Worm (Caenorhabditis elegans) whole organism, L1 larva: ENCODE measurements around the gene skr-12.
A peak's percentile ranks its signal among the peaks of the same experiment; 100 is the strongest.

ENCODE experiments used
- C04F5.9 ChIP-seq: sonication (generic microtip); optimal IDR thresholded peaks from 2 replicates; lab custom pipeline; 2016; ENCODE audit warnings: missing genetic modification characterization, missing compliant biosample characterization
- aha-1 ChIP-seq: fragments of 150-350 bp; optimal IDR thresholded peaks from 2 replicates; lab custom pipeline; 2014; ENCODE audit warnings: missing biosample characterization, missing genetic modification characterization
- ama-1 ChIP-seq: fragments of 150-350 bp; optimal IDR thresholded peaks from 2 replicates; lab custom pipeline; 2014
- blmp-1 ChIP-seq: fragments of 150-350 bp; optimal IDR thresholded peaks from 2 replicates; lab custom pipeline; 2014; ENCODE audit warnings: missing biosample characterization, missing genetic modification characterization
- ceh-8 ChIP-seq: fragments of 200-800 bp; sonication (Bioruptor generic); optimal IDR thresholded peaks from 2 replicates; lab custom pipeline; 2018; ENCODE audit warnings: mild to moderate bottlenecking, missing genetic modification characterization, moderate library complexity, missing compliant biosample characterization
- ceh-82 ChIP-seq, 3 experiments: fragments of 150-350 bp in 1 of 3; sonication (generic microtip) in 2 of 3; optimal IDR thresholded peaks; 2 replicates each; lab custom pipeline; 2014 to 2017; ENCODE audit warnings: missing biosample characterization in 3 of 3, missing genetic modification characterization in 3 of 3
- ceh-88 ChIP-seq: fragments of 200-800 bp; sonication (Bioruptor generic); IDR thresholded peaks from 2 replicates; pipeline ENCODE4 v1.3.6; 2022; ENCODE audit warnings: missing genetic modification characterization, missing compliant biosample characterization
- ceh-90 ChIP-seq: sonication (generic microtip); optimal IDR thresholded peaks from 2 replicates; lab custom pipeline; 2016; ENCODE audit warnings: missing genetic modification characterization, missing compliant biosample characterization
- dsc-1 ChIP-seq: sonication (generic microtip); optimal IDR thresholded peaks from 2 replicates; lab custom pipeline; 2016; ENCODE audit warnings: mild to moderate bottlenecking, missing genetic modification characterization, missing compliant biosample characterization
- efl-1 ChIP-seq, 4 experiments: fragments of 150-350 bp; optimal IDR thresholded peaks in 3 of 4; peaks in 1 of 4; 1 replicate in 1 of 4; 2 replicates in 3 of 4; lab custom pipeline; 2014; ENCODE audit warnings: missing biosample characterization in 2 of 4, missing genetic modification characterization in 2 of 4, missing genetic modification reagents in 2 of 4
- egl-13 ChIP-seq: sonication (generic microtip); optimal IDR thresholded peaks from 2 replicates; lab custom pipeline; 2016; ENCODE audit warnings: missing genotype, missing genetic modification reagents, missing genetic modification characterization, missing compliant biosample characterization
- elt-2 ChIP-seq: sonication (generic microtip); optimal IDR thresholded peaks from 2 replicates; lab custom pipeline; 2016; ENCODE audit warnings: missing genetic modification characterization, mild to moderate bottlenecking, inconsistent platforms, missing compliant biosample characterization, missing genetic modification reagents
- fkh-4 ChIP-seq: sonication (generic microtip); optimal IDR thresholded peaks from 2 replicates; lab custom pipeline; 2016; ENCODE audit warnings: missing compliant biosample characterization, missing genetic modification characterization, borderline replicate concordance
- fos-1 ChIP-seq: fragments of 150-350 bp; optimal IDR thresholded peaks from 2 replicates; lab custom pipeline; 2014; ENCODE audit warnings: missing biosample characterization, missing genetic modification characterization
- grh-1 ChIP-seq: fragments of 200-800 bp; sonication (Bioruptor generic); IDR thresholded peaks from 2 replicates; pipeline ENCODE4 v1.3.6; 2022; ENCODE audit warnings: missing genetic modification reagents, missing genetic modification characterization, missing compliant biosample characterization
- hlh-4 ChIP-seq: sonication (generic microtip); optimal IDR thresholded peaks from 2 replicates; lab custom pipeline; 2016; ENCODE audit warnings: mild to moderate bottlenecking, missing genetic modification characterization, missing compliant biosample characterization
- irx-1 ChIP-seq: sonication (generic microtip); optimal IDR thresholded peaks from 2 replicates; lab custom pipeline; 2016; ENCODE audit warnings: missing genetic modification characterization, missing compliant biosample characterization
- lin-14 ChIP-seq: fragments of 200-800 bp; sonication (Bioruptor generic); optimal IDR thresholded peaks from 2 replicates; lab custom pipeline; 2018; ENCODE audit warnings: mild to moderate bottlenecking, missing genetic modification characterization, moderate library complexity, missing compliant biosample characterization
- lin-39 ChIP-seq: fragments of 150-350 bp; optimal IDR thresholded peaks from 2 replicates; lab custom pipeline; 2014; ENCODE audit warnings: missing biosample characterization, missing genetic modification reagents, missing genetic modification characterization
- lir-3 ChIP-seq: sonication (generic microtip); optimal IDR thresholded peaks from 2 replicates; lab custom pipeline; 2016; ENCODE audit warnings: mild to moderate bottlenecking, missing genetic modification characterization, moderate library complexity, missing compliant biosample characterization; ENCODE audit not compliant: poor library complexity
- mef-2 ChIP-seq: fragments of 150-350 bp; optimal IDR thresholded peaks from 2 replicates; lab custom pipeline; 2014; ENCODE audit warnings: missing biosample characterization, missing genetic modification characterization
- mep-1 ChIP-seq: fragments of 150-350 bp; optimal IDR thresholded peaks from 2 replicates; lab custom pipeline; 2014; ENCODE audit warnings: missing biosample characterization, missing genetic modification characterization
- nhr-11 ChIP-seq: fragments of 150-350 bp; optimal IDR thresholded peaks from 2 replicates; lab custom pipeline; 2014; ENCODE audit warnings: missing biosample characterization, missing genetic modification characterization
- nhr-28 ChIP-seq: fragments of 150-350 bp; optimal IDR thresholded peaks from 2 replicates; lab custom pipeline; 2014; ENCODE audit warnings: missing biosample characterization, missing genetic modification characterization
- nhr-71 ChIP-seq: sonication (generic microtip); optimal IDR thresholded peaks from 2 replicates; lab custom pipeline; 2016; ENCODE audit warnings: mild to moderate bottlenecking, missing genetic modification characterization, moderate library complexity, missing compliant biosample characterization
- nhr-77 ChIP-seq: fragments of 150-350 bp; optimal IDR thresholded peaks from 2 replicates; lab custom pipeline; 2014; ENCODE audit warnings: missing biosample characterization, missing genetic modification characterization
- nhr-84 ChIP-seq: sonication (generic microtip); optimal IDR thresholded peaks from 2 replicates; lab custom pipeline; 2017; ENCODE audit warnings: missing biosample characterization, missing genetic modification characterization
- pag-3 ChIP-seq: sonication (generic microtip); optimal IDR thresholded peaks from 2 replicates; lab custom pipeline; 2017; ENCODE audit warnings: missing genetic modification characterization, mild to moderate bottlenecking, missing compliant biosample characterization, antibody characterized with exemption, borderline replicate concordance; ENCODE audit not compliant: insufficient read depth
- snu-23 ChIP-seq: sonication (generic microtip); optimal IDR thresholded peaks from 2 replicates; lab custom pipeline; 2016; ENCODE audit warnings: missing genetic modification characterization, missing compliant biosample characterization
- sox-4 ChIP-seq: sonication (generic microtip); optimal IDR thresholded peaks from 2 replicates; lab custom pipeline; 2016; ENCODE audit warnings: missing genetic modification characterization, missing compliant biosample characterization
- sup-37 ChIP-seq: fragments of 200-800 bp; sonication (Bioruptor generic); optimal IDR thresholded peaks from 2 replicates; lab custom pipeline; 2018; ENCODE audit warnings: mild to moderate bottlenecking, missing genetic modification characterization, missing compliant biosample characterization
- unc-130 ChIP-seq: fragments of 150-350 bp; optimal IDR thresholded peaks from 2 replicates; lab custom pipeline; 2017; ENCODE audit warnings: missing biosample characterization, missing genetic modification characterization, inconsistent platforms
- unc-30 ChIP-seq: sonication (generic microtip); optimal IDR thresholded peaks from 2 replicates; lab custom pipeline; 2017; ENCODE audit warnings: missing biosample characterization, missing genetic modification characterization
- unc-98 ChIP-seq: fragments of 200-800 bp; sonication (Bioruptor generic); IDR thresholded peaks from 2 replicates; pipeline ENCODE4 v1.3.6; 2022; ENCODE audit warnings: missing genetic modification characterization, missing compliant biosample characterization
- vab-15 ChIP-seq: sonication (generic microtip); optimal IDR thresholded peaks from 2 replicates; lab custom pipeline; 2017; ENCODE audit warnings: missing genotype, mild to moderate bottlenecking, missing genetic modification characterization, missing compliant biosample characterization
- xbp-1 ChIP-seq: sonication (generic microtip); optimal IDR thresholded peaks from 2 replicates; lab custom pipeline; 2016; ENCODE audit warnings: missing genetic modification characterization, missing compliant biosample characterization

Gene skr-12

ce11 chrIV:17191791-17192190, 24.7 kb downstream of the skr-12 start, which contains the start of gene flp-17:
flp-17 (minus strand) TSS chrIV:17191891.
- TF ChIP-seq lin-39, result no peak
- TF ChIP-seq egl-13 (tag; lab: Kevin White, UChicago), result peak; percentile 50
- TF ChIP-seq, all 84 proteins: peak for 1

- no peak for TF ChIP-seq unc-98 (GFP tag; lab: Robert Waterston, UW)
- TF ChIP-seq lin-14 (GFP tag; lab: Kevin White, UChicago), result no peak
- TF ChIP-seq blmp-1 (tag; lab: Kevin White, UChicago), result no peak
- TF ChIP-seq egl-13 (tag; lab: Kevin White, UChicago), result no peak
- no peak for TF ChIP-seq nhr-11
- TF ChIP-seq efl-1 (optimal IDR thresholded peaks at IDR 0.05; lab: Kevin White, UChicago), result no peak
- TF ChIP-seq efl-1 (GFP tag; optimal IDR thresholded peaks at IDR 0.05 in 1 of 2; lab: Kevin White, UChicago), result no peak
- TF ChIP-seq vab-15, result no peak
- TF ChIP-seq mef-2, result no peak
- no peak for TF ChIP-seq ama-1 (lab: Kevin White, UChicago)
- TF ChIP-seq sox-4 (tag; lab: Kevin White, UChicago), result no peak
- no peak for TF ChIP-seq sup-37 (GFP tag; lab: Kevin White, UChicago)
- TF ChIP-seq, all 84 proteins: peak for 0
These were observed 26.4 kb downstream of the skr-12 start for ce11 chrIV:17193491-17193890.

- TF ChIP-seq snu-23 (no peak), efl-1 (optimal IDR thresholded peaks at IDR 0.05; lab: Kevin White, UChicago) (no peak), efl-1 (GFP tag; optimal IDR thresholded peaks at IDR 0.05 in 1 of 2; lab: Kevin White, UChicago) (peak in 1 of 2 experiments; percentile 71)
These were observed 32.6 kb downstream of the skr-12 start for ce11 chrIV:17199706-17200105.

- TF ChIP-seq dsc-1 (tag; lab: Kevin White, UChicago), result peak; percentile 15
- TF ChIP-seq elt-2, result no peak
These were observed 39.7 kb downstream of the skr-12 start, which contains the start of gene cnnm-1 for ce11 chrIV:17206745-17207144. cnnm-1 (minus strand) TSS chrIV:17206845.

ce11 chrIV:17207864-17208263, 40.8 kb downstream of the skr-12 start:
- no peak for TF ChIP-seq grh-1 (GFP tag; lab: Robert Waterston, UW)
- peak; percentile 4 for TF ChIP-seq elt-2
- TF ChIP-seq ceh-82 (tag; optimal IDR thresholded peaks at IDR 0.05; lab: Kevin White, UChicago), result no peak
- TF ChIP-seq, all 84 proteins: peak for 1

- TF ChIP-seq ceh-8 (GFP tag; lab: Kevin White, UChicago), result no peak
- no peak for TF ChIP-seq ceh-90
- TF ChIP-seq fos-1 (tag; lab: Kevin White, UChicago), result no peak
- TF ChIP-seq hlh-4 (tag; lab: Kevin White, UChicago), result no peak
- no peak for TF ChIP-seq fkh-4 (tag; lab: Kevin White, UChicago)
- no peak for TF ChIP-seq xbp-1 (tag; lab: Kevin White, UChicago)
- TF ChIP-seq irx-1 (tag; lab: Kevin White, UChicago), result no peak
- TF ChIP-seq nhr-77, result no peak
- TF ChIP-seq C04F5.9 (tag; lab: Kevin White, UChicago), result no peak
- no peak for TF ChIP-seq ama-1 (lab: Kevin White, UChicago)
- no peak for TF ChIP-seq unc-130 (tag; lab: Kevin White, UChicago)
- peak; percentile 73 for TF ChIP-seq pag-3 (tag; lab: Kevin White, UChicago)
- no peak for TF ChIP-seq unc-30
- TF ChIP-seq mep-1, result peak; percentile 24
- TF ChIP-seq nhr-28 (tag; lab: Kevin White, UChicago), result no peak
- TF ChIP-seq nhr-71 (tag; lab: Kevin White, UChicago), result peak; percentile 13
- TF ChIP-seq blmp-1 (tag; lab: Kevin White, UChicago), result peak; percentile 75
- TF ChIP-seq ceh-88 (GFP tag; lab: Robert Waterston, UW), result no peak
- no peak for TF ChIP-seq sox-4 (tag; lab: Kevin White, UChicago)
- no peak for TF ChIP-seq nhr-84 (tag; lab: Kevin White, UChicago)
- TF ChIP-seq lir-3 (tag; lab: Kevin White, UChicago), result no peak
- TF ChIP-seq aha-1 (tag; lab: Kevin White, UChicago), result no peak
- peak; percentile 26 for TF ChIP-seq dsc-1 (tag; lab: Kevin White, UChicago)
- no peak for TF ChIP-seq snu-23
These were observed 42.2 kb downstream of the skr-12 start for ce11 chrIV:17209309-17209708.
